Fruit fly (Drosophila melanogaster): ENCODE data around the gene CG42554.

- TF ChIP-seq sage (GFP tag; optimal IDR thresholded peaks at IDR 0.05) (no peak), pan (optimal IDR thresholded peaks at IDR 0.05) (no peak)
Observed at dm6 chr3L:885624-886257, 50.3 kb downstream of the CG42554 start.

Measured in whole organism, wandering third instar larva.